Worm (Caenorhabditis elegans) whole organism, L3 larva: ENCODE results near the gene nop-1.

Experiments used
- R02D3.7 ChIP-seq: fragments of 150-350 bp; optimal IDR thresholded peaks from 2 replicates; lab custom pipeline; 2014; ENCODE audit warnings: missing biosample characterization, missing genetic modification characterization
- ama-1 ChIP-seq: fragments of 150-350 bp; optimal IDR thresholded peaks from 2 replicates; lab custom pipeline; 2018
- ceh-16 ChIP-seq: sonication (generic microtip); optimal IDR thresholded peaks from 2 replicates; lab custom pipeline; 2017; ENCODE audit warnings: missing biosample characterization, missing genetic modification characterization
- ceh-28 ChIP-seq: fragments of 150-350 bp; optimal IDR thresholded peaks from 2 replicates; lab custom pipeline; 2014; ENCODE audit warnings: missing biosample characterization, missing genetic modification reagents, missing genetic modification characterization
- ceh-82 ChIP-seq: fragments of 150-350 bp; optimal IDR thresholded peaks from 2 replicates; lab custom pipeline; 2014; ENCODE audit warnings: missing biosample characterization, missing genetic modification characterization
- egl-27 ChIP-seq: sonication (generic microtip); optimal IDR thresholded peaks from 4 replicates; lab custom pipeline; 2017; ENCODE audit warnings: missing biosample characterization, missing genetic modification reagents, missing genetic modification characterization
- elt-1 ChIP-seq: fragments of 150-350 bp; optimal IDR thresholded peaks from 2 replicates; lab custom pipeline; 2014; ENCODE audit warnings: missing biosample characterization, missing genetic modification characterization
- elt-2 ChIP-seq: sonication (generic microtip); optimal IDR thresholded peaks from 2 replicates; lab custom pipeline; 2016; ENCODE audit warnings: missing genetic modification reagents, mild to moderate bottlenecking, missing genetic modification characterization, missing compliant biosample characterization
- fkh-10 ChIP-seq: sonication (generic microtip); optimal IDR thresholded peaks from 2 replicates; lab custom pipeline; 2017; ENCODE audit warnings: missing biosample characterization, missing genetic modification reagents, missing genetic modification characterization
- fkh-2 ChIP-seq: fragments of 150-350 bp; optimal IDR thresholded peaks from 2 replicates; lab custom pipeline; 2014; ENCODE audit warnings: missing biosample characterization, missing genetic modification reagents, missing genetic modification characterization
- hmg-11 ChIP-seq: sonication (generic microtip); optimal IDR thresholded peaks from 2 replicates; lab custom pipeline; 2016; ENCODE audit warnings: missing genetic modification characterization, missing compliant biosample characterization
- jun-1 ChIP-seq: fragments of 150-350 bp; optimal IDR thresholded peaks from 2 replicates; lab custom pipeline; 2014; ENCODE audit warnings: missing biosample characterization, missing genetic modification reagents, missing genetic modification characterization
- lin-15B ChIP-seq: fragments of 150-350 bp; optimal IDR thresholded peaks from 2 replicates; lab custom pipeline; 2014; ENCODE audit warnings: missing biosample characterization, missing genetic modification characterization
- lin-39 ChIP-seq: fragments of 150-350 bp; optimal IDR thresholded peaks from 2 replicates; lab custom pipeline; 2018; ENCODE audit warnings: missing biosample characterization, missing genetic modification reagents, missing genetic modification characterization
- mdl-1 ChIP-seq: fragments of 150-350 bp; optimal IDR thresholded peaks from 2 replicates; lab custom pipeline; 2014; ENCODE audit warnings: missing biosample characterization, missing genetic modification characterization
- nfya-1 ChIP-seq: sonication (generic microtip); optimal IDR thresholded peaks from 2 replicates; lab custom pipeline; 2017; ENCODE audit warnings: missing genetic modification characterization, mild to moderate bottlenecking, missing compliant biosample characterization, antibody characterized with exemption, moderate library complexity; ENCODE audit not compliant: insufficient read depth
- nhr-23 ChIP-seq: fragments of 150-350 bp; optimal IDR thresholded peaks from 2 replicates; lab custom pipeline; 2014; ENCODE audit warnings: missing biosample characterization, missing genetic modification reagents, missing genetic modification characterization
- nhr-237 ChIP-seq: fragments of 150-350 bp; optimal IDR thresholded peaks from 2 replicates; lab custom pipeline; 2014; ENCODE audit warnings: missing biosample characterization, missing genetic modification characterization
- nhr-25 ChIP-seq: sonication (generic microtip); optimal IDR thresholded peaks from 2 replicates; lab custom pipeline; 2017; ENCODE audit warnings: missing biosample characterization, missing genetic modification characterization
- nhr-28 ChIP-seq: fragments of 150-350 bp; optimal IDR thresholded peaks from 2 replicates; lab custom pipeline; 2014; ENCODE audit warnings: missing biosample characterization, missing genetic modification characterization
- nhr-43 ChIP-seq: sonication (generic microtip); optimal IDR thresholded peaks from 2 replicates; lab custom pipeline; 2016; ENCODE audit warnings: mild to moderate bottlenecking, missing genetic modification characterization, missing compliant biosample characterization; ENCODE audit not compliant: poor library complexity, severe bottlenecking
- nhr-67 ChIP-seq: fragments of 150-350 bp; optimal IDR thresholded peaks from 2 replicates; lab custom pipeline; 2014; ENCODE audit warnings: missing biosample characterization, missing genetic modification characterization
- nhr-76 ChIP-seq: fragments of 150-350 bp; sonication (generic microtip); optimal IDR thresholded peaks from 5 replicates; lab custom pipeline; 2014; ENCODE audit warnings: missing biosample characterization, missing genetic modification characterization
- nhr-77 ChIP-seq: fragments of 150-350 bp; optimal IDR thresholded peaks from 2 replicates; lab custom pipeline; 2014; ENCODE audit warnings: missing biosample characterization, missing genetic modification characterization
- pha-4 ChIP-seq: fragments of 150-350 bp; optimal IDR thresholded peaks from 2 replicates; lab custom pipeline; 2014; ENCODE audit warnings: missing biosample characterization, missing genetic modification reagents, missing genetic modification characterization
- pqm-1 ChIP-seq: fragments of 150-350 bp; optimal IDR thresholded peaks from 2 replicates; lab custom pipeline; 2017; ENCODE audit warnings: missing biosample characterization, missing genetic modification characterization, inconsistent platforms
- skn-1 ChIP-seq: fragments of 150-350 bp; optimal IDR thresholded peaks from 2 replicates; lab custom pipeline; 2014; ENCODE audit warnings: missing biosample characterization, missing genetic modification characterization
- snpc-4 ChIP-seq: fragments of 150-350 bp; optimal IDR thresholded peaks from 2 replicates; lab custom pipeline; 2014; ENCODE audit warnings: missing biosample characterization, missing genetic modification characterization
- tbx-2 ChIP-seq: sonication (generic microtip); optimal IDR thresholded peaks from 2 replicates; lab custom pipeline; 2016; ENCODE audit warnings: mild to moderate bottlenecking, missing genetic modification characterization, missing compliant biosample characterization
- zag-1 ChIP-seq: fragments of 150-350 bp; optimal IDR thresholded peaks from 2 replicates; lab custom pipeline; 2014; ENCODE audit warnings: missing biosample characterization, missing genetic modification characterization
- ztf-4 ChIP-seq: fragments of 150-350 bp; optimal IDR thresholded peaks from 2 replicates; lab custom pipeline; 2014; ENCODE audit warnings: missing biosample characterization, missing genetic modification characterization

nop-1 gene

ce11 chrIII:5922236-5922635, 36.3 kb upstream of the nop-1 start:
- TF ChIP-seq ama-1 (lab: Kevin White, UChicago) = no peak
- TF ChIP-seq nhr-43 (tag; lab: Kevin White, UChicago) = peak; percentile 68
- TF ChIP-seq nhr-25 = peak; percentile 74
- TF ChIP-seq nhr-23 = peak; percentile 74

ce11 chrIII:5925724-5926123, 32.8 kb upstream of the nop-1 start, which contains the start of the genes dnc-2 and bcl-7:
Gene dnc-2, minus strand, starts transcription at chrIII:5925756.
Gene bcl-7, plus strand, starts transcription at chrIII:5926086.
- no peak for TF ChIP-seq egl-27 (tag; lab: Kevin White, UChicago)
- TF ChIP-seq fkh-2 (tag; lab: Kevin White, UChicago) = no peak
- TF ChIP-seq hmg-11 (tag; lab: Kevin White, UChicago) = peak; percentile 62
- peak; percentile 21 for TF ChIP-seq pqm-1 (tag; lab: Kevin White, UChicago)
- no peak for TF ChIP-seq ama-1 (lab: Kevin White, UChicago)
- TF ChIP-seq nhr-23 = peak; percentile 59
- TF ChIP-seq R02D3.7 (tag; lab: Kevin White, UChicago) = no peak
- peak; percentile 49 for TF ChIP-seq nhr-25
- no peak for TF ChIP-seq fkh-10 (GFP tag; lab: Kevin White, UChicago)
- no peak for TF ChIP-seq ztf-4 (tag; lab: Kevin White, UChicago)
- peak; percentile 82 for TF ChIP-seq lin-15B (tag; lab: Kevin White, UChicago)
- TF ChIP-seq elt-1 (tag; lab: Kevin White, UChicago) = no peak
- no peak for TF ChIP-seq nhr-237 (tag; lab: Kevin White, UChicago)
- peak; percentile 82 for TF ChIP-seq pha-4 (tag; lab: Kevin White, UChicago)
- no peak for TF ChIP-seq tbx-2 (tag; lab: Kevin White, UChicago)
- no peak for TF ChIP-seq mdl-1
- peak; percentile 37 for TF ChIP-seq nhr-43 (tag; lab: Kevin White, UChicago)
- peak; percentile 22 for TF ChIP-seq snpc-4 (tag; lab: Kevin White, UChicago)
- TF ChIP-seq nhr-77 (tag; lab: Kevin White, UChicago) = no peak
- TF ChIP-seq ceh-82 = no peak
- TF ChIP-seq elt-2 = peak; percentile 16
- no peak for TF ChIP-seq zag-1 (tag; lab: Kevin White, UChicago)
- peak; percentile 65 for TF ChIP-seq lin-39 (tag; lab: Kevin White, UChicago)
- peak; percentile 64 for TF ChIP-seq nfya-1 (tag; lab: Kevin White, UChicago)
- no peak for TF ChIP-seq nhr-76 (tag; lab: Kevin White, UChicago)

- no peak for TF ChIP-seq R02D3.7 (tag; lab: Kevin White, UChicago)
- peak; percentile 30 for TF ChIP-seq nfya-1 (tag; lab: Kevin White, UChicago)
These were observed 27.9 kb upstream of the nop-1 start for ce11 chrIII:5930659-5931058.

- TF ChIP-seq skn-1 (tag; lab: Kevin White, UChicago) (no peak), fkh-2 (tag; lab: Kevin White, UChicago) (no peak), lin-39 (tag; lab: Kevin White, UChicago) (no peak), nfya-1 (tag; lab: Kevin White, UChicago) (peak; percentile 20), ceh-16 (tag; lab: Kevin White, UChicago) (no peak)
These were observed 27.0 kb upstream of the nop-1 start, which contains the start of gene EGAP1.5 for ce11 chrIII:5931433-5931994. Gene EGAP1.5, plus strand, starts transcription at chrIII:5931721.

- TF ChIP-seq nhr-25 (no peak), lin-15B (tag; lab: Kevin White, UChicago) (no peak), fkh-10 (GFP tag; lab: Kevin White, UChicago) (no peak), nhr-28 (tag; lab: Kevin White, UChicago) (no peak), ceh-16 (tag; lab: Kevin White, UChicago) (no peak), jun-1 (tag; lab: Kevin White, UChicago) (no peak), nhr-77 (tag; lab: Kevin White, UChicago) (no peak), snpc-4 (tag; lab: Kevin White, UChicago) (no peak), pqm-1 (tag; lab: Kevin White, UChicago) (no peak), ama-1 (lab: Kevin White, UChicago) (no peak), zag-1 (tag; lab: Kevin White, UChicago) (no peak), ceh-82 (no peak), ceh-28 (tag; lab: Kevin White, UChicago) (no peak), nhr-67 (no peak), hmg-11 (tag; lab: Kevin White, UChicago) (no peak), lin-39 (tag; lab: Kevin White, UChicago) (no peak)
- TF ChIP-seq, all 47 proteins: peak for 0
These were observed 25.7 kb upstream of the nop-1 start, which contains the start of gene zmp-1 for ce11 chrIII:5932853-5933252. Gene zmp-1, minus strand, starts transcription at chrIII:5932953.
